Worm (Caenorhabditis elegans): ENCODE measurements around the gene ZK1240.11.

ZK1240.11 gene

ce11 chrII:2320097-2320496, 5.0 kb upstream of the ZK1240.11 start, which contains the start of gene ZK1240.3:
ZK1240.3 (plus strand) TSS chrII:2320334.
- TF ChIP-seq ztf-29 (GFP tag; IDR thresholded peaks at IDR 0.05) (no peak), ref-1 (GFP tag; conservative IDR thresholded peaks at IDR 0.05) (no peak), cog-1 (tag; optimal IDR thresholded peaks at IDR 0.05) (no peak), ztf-23 (GFP tag; IDR thresholded peaks at IDR 0.05) (no peak), med-1 (GFP tag; optimal IDR thresholded peaks at IDR 0.05; ENCODE audit: insufficient read depth) (no peak), flt-1 (GFP tag; IDR thresholded peaks at IDR 0.05) (no peak), T22C8.4 (GFP tag; IDR thresholded peaks at IDR 0.05) (no peak), klf-2 (GFP tag; conservative IDR thresholded peaks at IDR 0.05) (no peak), tab-1 (GFP tag; IDR thresholded peaks at IDR 0.05) (no peak)

- TF ChIP-seq ztf-29 (GFP tag; IDR thresholded peaks at IDR 0.05), result no peak
- TF ChIP-seq med-1 (GFP tag; optimal IDR thresholded peaks at IDR 0.05; ENCODE audit: insufficient read depth), result no peak
- no peak for TF ChIP-seq cog-1 (tag; optimal IDR thresholded peaks at IDR 0.05)
- no peak for TF ChIP-seq tab-1 (GFP tag; IDR thresholded peaks at IDR 0.05)
- TF ChIP-seq ztf-23 (GFP tag; IDR thresholded peaks at IDR 0.05), result no peak
- no peak for TF ChIP-seq T22C8.4 (GFP tag; IDR thresholded peaks at IDR 0.05)
- no peak for TF ChIP-seq ref-1 (GFP tag; conservative IDR thresholded peaks at IDR 0.05)
- no peak for TF ChIP-seq flt-1 (GFP tag; IDR thresholded peaks at IDR 0.05)
- TF ChIP-seq klf-2 (GFP tag; conservative IDR thresholded peaks at IDR 0.05), result no peak
Measured at ce11 chrII:2322857-2323518, 2.1 kb upstream of the ZK1240.11 start, which contains the start of the genes ZK1240.6 and ZK1240.2. ZK1240.6 (minus strand) TSS chrII:2322907. ZK1240.2 (plus strand) TSS chrII:2323376.

ce11 chrII:2328963-2329442, 3.9 kb downstream of the ZK1240.11 start, which contains the start of the genes ZK1240.8 and ZK1240.1:
ZK1240.8 (minus strand) TSS chrII:2329063.
ZK1240.1 (plus strand) TSS chrII:2329392.
- TF ChIP-seq cog-1 (tag; optimal IDR thresholded peaks at IDR 0.05) (no peak), ztf-29 (GFP tag; IDR thresholded peaks at IDR 0.05) (no peak), med-1 (GFP tag; optimal IDR thresholded peaks at IDR 0.05; ENCODE audit: insufficient read depth) (no peak), ref-1 (GFP tag; conservative IDR thresholded peaks at IDR 0.05) (no peak), ztf-23 (GFP tag; IDR thresholded peaks at IDR 0.05) (no peak), klf-2 (GFP tag; conservative IDR thresholded peaks at IDR 0.05) (no peak)

ce11 chrII:2330462-2330861, 5.4 kb downstream of the ZK1240.11 start:
- no peak for TF ChIP-seq cog-1 (tag; optimal IDR thresholded peaks at IDR 0.05)
- TF ChIP-seq T22C8.4 (GFP tag; IDR thresholded peaks at IDR 0.05), result no peak
- TF ChIP-seq flt-1 (GFP tag; IDR thresholded peaks at IDR 0.05), result peak; percentile 63
- no peak for TF ChIP-seq med-1 (GFP tag; optimal IDR thresholded peaks at IDR 0.05; ENCODE audit: insufficient read depth)
- no peak for TF ChIP-seq ztf-23 (GFP tag; IDR thresholded peaks at IDR 0.05)
- TF ChIP-seq ztf-29 (GFP tag; IDR thresholded peaks at IDR 0.05), result no peak

ce11 chrII:2332220-2332619, 7.2 kb downstream of the ZK1240.11 start, which contains the start of gene F43C11.8:
F43C11.8 (plus strand) TSS chrII:2332520.
- no peak for TF ChIP-seq flt-1 (GFP tag; IDR thresholded peaks at IDR 0.05)

ce11 chrII:2335572-2335971, 10.5 kb downstream of the ZK1240.11 start, which contains the start of gene F43C11.7:
F43C11.7 (plus strand) TSS chrII:2335897.
- TF ChIP-seq med-1 (GFP tag; optimal IDR thresholded peaks at IDR 0.05; ENCODE audit: insufficient read depth) (no peak), ref-1 (GFP tag; conservative IDR thresholded peaks at IDR 0.05) (no peak), cog-1 (tag; optimal IDR thresholded peaks at IDR 0.05) (no peak), ztf-23 (GFP tag; IDR thresholded peaks at IDR 0.05) (no peak), tab-1 (GFP tag; IDR thresholded peaks at IDR 0.05) (no peak), flt-1 (GFP tag; IDR thresholded peaks at IDR 0.05) (no peak), ztf-29 (GFP tag; IDR thresholded peaks at IDR 0.05) (no peak), T22C8.4 (GFP tag; IDR thresholded peaks at IDR 0.05) (no peak), klf-2 (GFP tag; conservative IDR thresholded peaks at IDR 0.05) (no peak)

DNA sequence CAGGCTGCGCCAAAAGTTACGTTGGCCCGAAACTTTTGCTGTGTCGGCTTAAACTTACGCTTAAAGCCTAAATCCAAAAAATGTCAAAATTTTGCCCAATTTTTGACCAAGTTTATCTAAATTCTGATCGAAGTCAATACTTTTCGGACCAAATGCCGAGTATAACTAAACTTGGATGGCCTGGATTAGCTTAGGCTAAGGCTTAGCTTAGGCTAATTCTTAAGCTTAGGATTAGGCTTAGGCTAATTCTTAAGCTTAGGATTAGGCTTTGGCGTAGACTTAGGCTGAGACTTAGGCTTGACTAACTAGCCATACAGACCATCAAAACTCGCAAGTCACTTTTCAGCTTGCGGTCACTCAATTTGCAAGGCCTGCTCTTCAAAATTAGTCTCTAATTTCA, 11.1 kb downstream of the ZK1240.11 start:
- no peak for TF ChIP-seq tab-1 (GFP tag; IDR thresholded peaks at IDR 0.05)
- TF ChIP-seq flt-1 (GFP tag; IDR thresholded peaks at IDR 0.05), result no peak
- no peak for TF ChIP-seq ztf-29 (GFP tag; IDR thresholded peaks at IDR 0.05)
- no peak for TF ChIP-seq cog-1 (tag; optimal IDR thresholded peaks at IDR 0.05)
- no peak for TF ChIP-seq med-1 (GFP tag; optimal IDR thresholded peaks at IDR 0.05; ENCODE audit: insufficient read depth)
- no peak for TF ChIP-seq klf-2 (GFP tag; conservative IDR thresholded peaks at IDR 0.05)
- TF ChIP-seq ztf-23 (GFP tag; IDR thresholded peaks at IDR 0.05), result no peak
- no peak for TF ChIP-seq ref-1 (GFP tag; conservative IDR thresholded peaks at IDR 0.05)
- no peak for TF ChIP-seq T22C8.4 (GFP tag; IDR thresholded peaks at IDR 0.05)

DNA sequence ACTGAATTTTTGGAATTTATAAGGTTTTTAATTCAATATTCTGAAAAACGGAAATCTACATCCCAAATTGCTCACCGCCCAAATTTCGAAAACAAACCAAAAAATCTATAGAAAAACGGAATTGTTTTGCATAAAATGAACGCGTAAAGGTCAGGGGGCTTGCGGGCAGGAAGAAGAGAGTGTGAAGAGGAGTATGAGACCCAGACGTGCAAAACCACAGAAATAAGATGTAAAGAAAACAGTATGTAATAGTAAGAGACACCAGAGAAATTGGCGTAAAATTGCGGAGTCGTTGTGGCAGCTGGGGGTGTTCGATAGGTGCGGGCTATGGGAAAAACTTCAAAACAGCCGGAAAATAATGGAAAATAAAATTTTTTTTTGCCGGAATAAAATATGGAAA, 15.9 kb downstream of the ZK1240.11 start:
- TF ChIP-seq med-1 (GFP tag; optimal IDR thresholded peaks at IDR 0.05; ENCODE audit: insufficient read depth) (no peak), ztf-29 (GFP tag; IDR thresholded peaks at IDR 0.05) (no peak), ztf-23 (GFP tag; IDR thresholded peaks at IDR 0.05) (no peak), klf-2 (GFP tag; conservative IDR thresholded peaks at IDR 0.05) (no peak), T22C8.4 (GFP tag; IDR thresholded peaks at IDR 0.05) (no peak), flt-1 (GFP tag; IDR thresholded peaks at IDR 0.05) (no peak), ref-1 (GFP tag; conservative IDR thresholded peaks at IDR 0.05) (no peak), tab-1 (GFP tag; IDR thresholded peaks at IDR 0.05) (no peak), cog-1 (tag; optimal IDR thresholded peaks at IDR 0.05) (no peak)

ce11 chrII:2341515-2341914, 16.5 kb downstream of the ZK1240.11 start, which contains the start of gene enri-1:
enri-1 (minus strand) TSS chrII:2341615.
- no peak for TF ChIP-seq ref-1 (GFP tag; conservative IDR thresholded peaks at IDR 0.05)
- no peak for TF ChIP-seq med-1 (GFP tag; optimal IDR thresholded peaks at IDR 0.05; ENCODE audit: insufficient read depth)
- TF ChIP-seq klf-2 (GFP tag; conservative IDR thresholded peaks at IDR 0.05), result no peak
- TF ChIP-seq T22C8.4 (GFP tag; IDR thresholded peaks at IDR 0.05), result no peak
- TF ChIP-seq flt-1 (GFP tag; IDR thresholded peaks at IDR 0.05), result no peak
- no peak for TF ChIP-seq ztf-23 (GFP tag; IDR thresholded peaks at IDR 0.05)
- no peak for TF ChIP-seq tab-1 (GFP tag; IDR thresholded peaks at IDR 0.05)
- no peak for TF ChIP-seq cog-1 (tag; optimal IDR thresholded peaks at IDR 0.05)
- no peak for TF ChIP-seq ztf-29 (GFP tag; IDR thresholded peaks at IDR 0.05)
